Worm (Caenorhabditis elegans) whole organism, L1 larva: ENCODE data around the gene pod-1.

Experiments
- C34B4.2 ChIP-seq: sonication (generic microtip); optimal IDR thresholded peaks from 2 replicates; lab custom pipeline; 2017; ENCODE audit warnings: mild to moderate bottlenecking, missing genetic modification characterization, missing compliant biosample characterization
- aly-2 ChIP-seq: fragments of 150-350 bp; optimal IDR thresholded peaks from 2 replicates; lab custom pipeline; 2014; ENCODE audit warnings: missing biosample characterization, missing genetic modification characterization
- ceh-88 ChIP-seq: fragments of 200-800 bp; sonication (Bioruptor generic); IDR thresholded peaks from 2 replicates; pipeline ENCODE4 v1.3.6; 2022; ENCODE audit warnings: missing genetic modification characterization, missing compliant biosample characterization
- ces-1 ChIP-seq: fragments of 150-350 bp; optimal IDR thresholded peaks from 2 replicates; lab custom pipeline; 2014; ENCODE audit warnings: missing biosample characterization, missing genetic modification reagents, missing genetic modification characterization
- elt-3 ChIP-seq, 6 experiments: fragments of 150-350 bp in 1 of 6; sonication (generic microtip); optimal IDR thresholded peaks; 2 replicates each; lab custom pipeline; 2017 to 2018; ENCODE audit warnings: missing biosample characterization in 6 of 6, missing genetic modification characterization in 6 of 6, inconsistent platforms in 1 of 6
- fos-1 ChIP-seq: fragments of 150-350 bp; optimal IDR thresholded peaks from 2 replicates; lab custom pipeline; 2014; ENCODE audit warnings: missing biosample characterization, missing genetic modification characterization
- lin-39 ChIP-seq: fragments of 150-350 bp; optimal IDR thresholded peaks from 2 replicates; lab custom pipeline; 2014; ENCODE audit warnings: missing biosample characterization, missing genetic modification reagents, missing genetic modification characterization
- nhr-237 ChIP-seq: fragments of 150-350 bp; optimal IDR thresholded peaks from 2 replicates; lab custom pipeline; 2014; ENCODE audit warnings: missing biosample characterization, missing genetic modification characterization
- nhr-71 ChIP-seq: sonication (generic microtip); optimal IDR thresholded peaks from 2 replicates; lab custom pipeline; 2016; ENCODE audit warnings: mild to moderate bottlenecking, missing genetic modification characterization, moderate library complexity, missing compliant biosample characterization
- snpc-4 ChIP-seq: fragments of 150-350 bp; optimal IDR thresholded peaks from 2 replicates; lab custom pipeline; 2014; ENCODE audit warnings: missing biosample characterization, missing genetic modification characterization
- zip-4 ChIP-seq: fragments of 200-800 bp; sonication (Bioruptor generic); optimal IDR thresholded peaks from 2 replicates; lab custom pipeline; 2018; ENCODE audit warnings: mild to moderate bottlenecking, missing genetic modification characterization, moderate library complexity, missing compliant biosample characterization
- ztf-11 ChIP-seq, 2 experiments: sonication (generic microtip); optimal IDR thresholded peaks; 2 replicates each; lab custom pipeline; 2016 to 2017; ENCODE audit warnings: missing genetic modification characterization in 2 of 2, missing biosample characterization in 1 of 2, missing compliant biosample characterization in 1 of 2

ce11 chrIII:13548982-13549381 is 25.1 kb upstream of the pod-1 start, which contains the start of gene mmad-1:
- no peak for TF ChIP-seq ztf-11 (tag; optimal IDR thresholded peaks at IDR 0.05; lab: Kevin White, UChicago)
- no peak for TF ChIP-seq fos-1
- TF ChIP-seq ces-1 (GFP tag; lab: Kevin White, UChicago), result no peak
- no peak for TF ChIP-seq nhr-237 (tag; lab: Kevin White, UChicago)
- TF ChIP-seq aly-2 (tag; lab: Kevin White, UChicago), result no peak
- TF ChIP-seq C34B4.2 (tag; lab: Kevin White, UChicago), result no peak
- peak in 2 of 6 experiments; percentile 23 to 88 for TF ChIP-seq elt-3 (tag; optimal IDR thresholded peaks at IDR 0.05; lab: Kevin White, UChicago)
- TF ChIP-seq snpc-4 (tag; lab: Kevin White, UChicago), result no peak
- peak; percentile 86 for TF ChIP-seq nhr-71 (tag; lab: Kevin White, UChicago)
- no peak for TF ChIP-seq zip-4 (GFP tag; lab: Kevin White, UChicago)
- TF ChIP-seq lin-39, result no peak
- no peak for TF ChIP-seq ceh-88 (GFP tag; lab: Robert Waterston, UW)
